Fruit fly (Drosophila melanogaster): ENCODE results near the gene Rtel1.

DNA sequence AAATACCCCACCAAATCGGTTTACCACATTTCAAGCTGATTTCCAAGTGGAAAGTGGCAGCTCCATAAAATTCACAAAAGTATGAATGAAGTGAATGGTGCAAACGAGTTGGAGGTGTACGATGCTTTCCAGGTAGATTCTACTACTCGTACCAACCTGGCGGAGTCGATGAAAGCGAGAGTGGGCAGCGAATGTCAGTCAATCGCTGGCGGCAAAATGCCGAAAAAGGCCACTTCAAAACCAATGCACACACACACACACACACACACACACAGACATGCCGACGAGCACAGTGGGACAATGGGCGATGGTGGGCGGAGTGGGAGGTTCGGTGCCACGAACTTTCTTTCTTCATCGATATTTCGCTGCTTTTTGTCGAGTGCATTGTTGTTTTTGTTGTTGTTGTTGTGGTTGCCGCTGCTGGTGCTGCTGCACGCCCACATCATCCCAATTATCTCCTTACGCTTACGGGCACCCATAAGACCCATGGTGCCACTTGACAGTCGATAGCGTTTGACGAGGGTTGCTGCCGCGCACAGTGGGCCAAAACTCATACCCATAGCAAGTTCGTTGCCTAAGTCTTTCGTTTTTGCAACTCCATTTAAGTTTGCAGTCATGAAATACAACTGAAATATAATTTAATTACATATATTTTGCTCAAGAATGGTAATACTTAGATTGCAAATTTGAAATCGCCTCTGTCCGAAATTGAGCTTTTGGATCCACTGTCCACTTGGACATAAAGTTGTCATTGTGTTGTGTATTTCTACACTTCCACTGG lies 35.9 kb downstream of the Rtel1 start:
- TF ChIP-seq pan (optimal IDR thresholded peaks at IDR 0.05) (no peak), Vsx2 (GFP tag; optimal IDR thresholded peaks at IDR 0.05; ENCODE audit: partially characterized antibody) (no peak), CG32264 (GFP tag; optimal IDR thresholded peaks at IDR 0.05) (peak; percentile 47), CG9705 (GFP tag; optimal IDR thresholded peaks at IDR 0.05) (no peak), tai (GFP tag; optimal IDR thresholded peaks at IDR 0.05) (no peak), dsf (GFP tag; optimal IDR thresholded peaks at IDR 0.05; ENCODE audit: borderline replicate concordance) (no peak), Myc (optimal IDR thresholded peaks at IDR 0.05) (no peak), OdsH (GFP tag; optimal IDR thresholded peaks at IDR 0.05) (peak; percentile 70), GATAd (GFP tag; optimal IDR thresholded peaks at IDR 0.05) (no peak), h (GFP tag; optimal IDR thresholded peaks at IDR 0.05) (peak; percentile 77), br (GFP tag; optimal IDR thresholded peaks at IDR 0.05) (peak; percentile 71), psq (GFP tag; optimal IDR thresholded peaks at IDR 0.05) (peak; percentile 63), Dfd (GFP tag; optimal IDR thresholded peaks at IDR 0.05) (no peak)
